Fruit fly (Drosophila melanogaster) whole organism, wandering third instar larva: ENCODE data around the gene Axud1.

Experiments
- Sp1 ChIP-seq: fragments of 200-800 bp; sonication (Bioruptor generic); optimal IDR thresholded peaks from 3 replicates; lab custom pipeline; 2019; ENCODE audit warnings: missing biosample characterization, mild to moderate bottlenecking, missing genetic modification characterization, moderate library complexity
- br ChIP-seq: fragments of 200-800 bp; sonication (Bioruptor generic); optimal IDR thresholded peaks from 2 replicates; lab custom pipeline; 2016; ENCODE audit warnings: missing biosample characterization, missing genetic modification characterization
- pan ChIP-seq: fragments of >200 bp; optimal IDR thresholded peaks from 2 replicates; lab custom pipeline; 2017
- psq ChIP-seq: fragments of 200-800 bp; sonication (Bioruptor generic); optimal IDR thresholded peaks from 3 replicates; lab custom pipeline; 2017; ENCODE audit warnings: missing biosample characterization, mild to moderate bottlenecking, missing genetic modification characterization, moderate library complexity

DNA sequence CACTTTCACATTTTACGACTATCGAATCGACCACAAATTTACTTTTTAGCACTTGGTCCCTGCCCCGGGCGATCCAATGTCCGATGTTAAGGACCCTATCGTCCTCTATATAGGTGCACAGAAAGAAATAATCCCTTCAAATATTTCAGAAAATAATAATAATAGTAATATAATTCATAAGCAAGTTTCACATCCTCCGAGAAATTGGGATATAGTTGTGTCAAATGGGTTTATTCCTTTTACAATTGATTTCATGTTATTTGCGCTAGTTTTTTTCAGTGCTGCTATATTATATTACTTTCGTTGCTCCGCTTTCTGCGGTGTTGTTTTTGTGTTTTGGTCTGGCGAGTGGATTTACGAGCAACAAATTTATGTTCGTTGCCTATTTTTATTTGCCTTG, 16.7 kb upstream of the Axud1 start:
- TF ChIP-seq br (GFP tag; lab: Kevin White, UChicago) (no peak), pan (lab: Kevin White, UChicago) (no peak), psq (GFP tag; lab: Kevin White, UChicago) (no peak), Sp1 (no peak)
